Fruit fly (Drosophila melanogaster) Kc167 (cell line): ENCODE data around the gene CG43407.

Experiments used
- insv ChIP-seq: fragments of >200 bp; optimal IDR thresholded peaks from 3 replicates; lab custom pipeline; 2018; ENCODE audit warnings: missing external identifiers
- psq ChIP-seq: fragments of >200 bp; optimal IDR thresholded peaks from 2 replicates; lab custom pipeline; 2017; ENCODE audit warnings: missing external identifiers

dm6 chr3L:19016805-19017161 is 36.4 kb downstream of the CG43407 start:
- TF ChIP-seq insv (lab: Kevin White, UChicago) (no peak), psq (lab: Kevin White, UChicago) (no peak)
